Fruit fly (Drosophila melanogaster) whole organism, prepupa: ENCODE measurements around the gene Fancd2.

Source experiments
- Blimp-1 ChIP-seq: fragments of 200-800 bp; sonication (Bioruptor generic); optimal IDR thresholded peaks from 3 replicates; lab custom pipeline; 2017; ENCODE audit warnings: missing biosample characterization, missing genetic modification characterization, mild to moderate bottlenecking, moderate library complexity, missing genetic modification reagents
- CG10631 ChIP-seq: fragments of 200-800 bp; sonication (Bioruptor generic); optimal IDR thresholded peaks from 2 replicates; lab custom pipeline; 2016; ENCODE audit warnings: missing biosample characterization, missing genetic modification characterization
- CG10669 ChIP-seq: fragments of 200-800 bp; sonication (Bioruptor generic); optimal IDR thresholded peaks from 3 replicates; lab custom pipeline; 2018; ENCODE audit warnings: missing biosample characterization, mild to moderate bottlenecking, missing genetic modification characterization, moderate library complexity
- CG11294 ChIP-seq: fragments of 200-800 bp; sonication (Bioruptor generic); IDR thresholded peaks from 2 replicates; pipeline ENCODE4 v1.3.6; 2022; ENCODE audit warnings: missing biosample characterization, missing genetic modification characterization
- CG11902 ChIP-seq: fragments of 200-800 bp; sonication (Bioruptor generic); optimal IDR thresholded peaks from 3 replicates; lab custom pipeline; 2016; ENCODE audit warnings: missing biosample characterization, missing genetic modification characterization
- CG1621 ChIP-seq: fragments of 200-800 bp; sonication (Bioruptor generic); optimal IDR thresholded peaks from 3 replicates; lab custom pipeline; 2018; ENCODE audit warnings: missing biosample characterization, mild to moderate bottlenecking, missing genetic modification characterization
- CG16779 ChIP-seq: fragments of 200-800 bp; sonication (Bioruptor generic); optimal IDR thresholded peaks from 3 replicates; lab custom pipeline; 2017; ENCODE audit warnings: missing biosample characterization, mild to moderate bottlenecking, missing genetic modification characterization
- CG31627 ChIP-seq: fragments of 200-800 bp; sonication (Bioruptor generic); optimal IDR thresholded peaks from 3 replicates; lab custom pipeline; 2016; ENCODE audit warnings: missing biosample characterization, missing genetic modification characterization
- CG32006 ChIP-seq: fragments of 200-800 bp; sonication (Bioruptor generic); optimal IDR thresholded peaks from 3 replicates; lab custom pipeline; 2017; ENCODE audit warnings: missing biosample characterization, mild to moderate bottlenecking, missing genetic modification characterization
- CG34406 ChIP-seq: fragments of 200-800 bp; sonication (Bioruptor generic); optimal IDR thresholded peaks from 3 replicates; lab custom pipeline; 2016; ENCODE audit warnings: missing biosample characterization, missing genetic modification characterization
- CG3919 ChIP-seq: fragments of 200-800 bp; sonication (Bioruptor generic); optimal IDR thresholded peaks from 3 replicates; lab custom pipeline; 2016; ENCODE audit warnings: missing biosample characterization, missing genetic modification characterization
- CG4318 ChIP-seq: fragments of 200-800 bp; sonication (Bioruptor generic); optimal IDR thresholded peaks from 3 replicates; lab custom pipeline; 2017; ENCODE audit warnings: missing biosample characterization, mild to moderate bottlenecking, missing genetic modification characterization
- CG6276 ChIP-seq: fragments of 200-800 bp; sonication (Bioruptor generic); optimal IDR thresholded peaks from 2 replicates; lab custom pipeline; 2017; ENCODE audit warnings: missing biosample characterization, mild to moderate bottlenecking, missing genetic modification characterization
- CG6808 ChIP-seq: fragments of 200-800 bp; sonication (Bioruptor generic); optimal IDR thresholded peaks from 3 replicates; lab custom pipeline; 2017; ENCODE audit warnings: missing biosample characterization, missing genetic modification characterization, mild to moderate bottlenecking, moderate library complexity, missing genetic modification reagents
- CG6854 ChIP-seq: fragments of 200-800 bp; sonication (Bioruptor generic); optimal IDR thresholded peaks from 2 replicates; lab custom pipeline; 2017; ENCODE audit warnings: missing biosample characterization, mild to moderate bottlenecking, missing genetic modification characterization
- CG7368 ChIP-seq: fragments of 200-800 bp; sonication (Bioruptor generic); optimal IDR thresholded peaks from 3 replicates; lab custom pipeline; 2016; ENCODE audit warnings: missing biosample characterization, missing genetic modification characterization
- CG8119 ChIP-seq: fragments of 200-800 bp; sonication (Bioruptor generic); IDR thresholded peaks from 3 replicates; pipeline ENCODE4 v1.3.6; 2022; ENCODE audit warnings: missing biosample characterization, missing genetic modification characterization
- CG8632 ChIP-seq: fragments of 200-800 bp; sonication (Bioruptor generic); optimal IDR thresholded peaks from 3 replicates; lab custom pipeline; 2016; ENCODE audit warnings: missing biosample characterization, missing genetic modification characterization
- CG9139 ChIP-seq: fragments of 200-800 bp; sonication (Bioruptor generic); optimal IDR thresholded peaks from 3 replicates; lab custom pipeline; 2017; ENCODE audit warnings: missing biosample characterization, mild to moderate bottlenecking, missing genetic modification characterization
- Eip75B ChIP-seq: fragments of 200-800 bp; sonication (Bioruptor generic); optimal IDR thresholded peaks from 3 replicates; lab custom pipeline; 2016; ENCODE audit warnings: missing biosample characterization, missing genetic modification characterization
- Eip78C ChIP-seq: fragments of 200-800 bp; sonication (Bioruptor generic); peaks from one replicate; lab custom pipeline; 2016; ENCODE audit warnings: missing biosample characterization, missing genetic modification characterization
- Eip93F ChIP-seq: fragments of 200-800 bp; sonication (Bioruptor generic); optimal IDR thresholded peaks from 2 replicates; lab custom pipeline; 2016; ENCODE audit warnings: missing biosample characterization, mild to moderate bottlenecking, missing genetic modification characterization
- Ets21C ChIP-seq: fragments of 200-800 bp; sonication (Bioruptor generic); optimal IDR thresholded peaks from 3 replicates; lab custom pipeline; 2016; ENCODE audit warnings: missing biosample characterization, missing genetic modification characterization
- Ets96B ChIP-seq: fragments of 200-800 bp; optimal IDR thresholded peaks from 2 replicates; lab custom pipeline; 2019; ENCODE audit warnings: missing biosample characterization, mild to moderate bottlenecking, missing genetic modification characterization, moderate library complexity
- Gug ChIP-seq: fragments of 200-800 bp; sonication (Bioruptor generic); IDR thresholded peaks from 2 replicates; pipeline ENCODE4 v1.3.6; 2022; ENCODE audit warnings: missing biosample characterization, missing genetic modification characterization
- Lpt ChIP-seq: fragments of 200-800 bp; sonication (Bioruptor generic); optimal IDR thresholded peaks from 3 replicates; lab custom pipeline; 2016; ENCODE audit warnings: missing biosample characterization, missing genetic modification characterization
- Met ChIP-seq: fragments of 200-800 bp; sonication (Bioruptor generic); optimal IDR thresholded peaks from 3 replicates; lab custom pipeline; 2016; ENCODE audit warnings: missing biosample characterization, missing genetic modification characterization
- OdsH ChIP-seq: fragments of 200-800 bp; sonication (Bioruptor generic); optimal IDR thresholded peaks from 3 replicates; lab custom pipeline; 2016; ENCODE audit warnings: missing biosample characterization, missing genetic modification characterization
- Smox ChIP-seq: fragments of 200-800 bp; sonication (Bioruptor generic); optimal IDR thresholded peaks from 3 replicates; lab custom pipeline; 2016; ENCODE audit warnings: missing biosample characterization, missing genetic modification characterization
- Sox102F ChIP-seq: fragments of 200-800 bp; sonication (Bioruptor generic); optimal IDR thresholded peaks from 2 replicates; lab custom pipeline; 2016; ENCODE audit warnings: missing biosample characterization, mild to moderate bottlenecking, missing genetic modification characterization
- Sox15 ChIP-seq: fragments of 200-800 bp; sonication (Bioruptor generic); optimal IDR thresholded peaks from 3 replicates; lab custom pipeline; 2016; ENCODE audit warnings: missing biosample characterization, missing genetic modification characterization
- acj6 ChIP-seq: fragments of 200-800 bp; sonication (Bioruptor generic); optimal IDR thresholded peaks from 3 replicates; lab custom pipeline; 2016; ENCODE audit warnings: missing biosample characterization, missing genetic modification characterization
- cyc ChIP-seq: fragments of 200-800 bp; sonication (Bioruptor generic); optimal IDR thresholded peaks from 3 replicates; lab custom pipeline; 2016; ENCODE audit warnings: missing biosample characterization, missing genetic modification characterization
- eg ChIP-seq: fragments of 200-800 bp; sonication (Bioruptor generic); IDR thresholded peaks from 3 replicates; pipeline ENCODE4 v1.3.6; 2022; ENCODE audit warnings: missing biosample characterization, missing genetic modification characterization
- fd59A ChIP-seq: fragments of 200-800 bp; sonication (Bioruptor generic); optimal IDR thresholded peaks from 2 replicates; lab custom pipeline; 2017; ENCODE audit warnings: missing biosample characterization, mild to moderate bottlenecking, missing genetic modification characterization, missing genetic modification reagents
- fd85E ChIP-seq: fragments of 200-800 bp; sonication (Bioruptor generic); optimal IDR thresholded peaks from 3 replicates; lab custom pipeline; 2016; ENCODE audit warnings: missing biosample characterization, missing genetic modification characterization
- fkh ChIP-seq: fragments of 200-800 bp; sonication (Bioruptor generic); optimal IDR thresholded peaks from 3 replicates; lab custom pipeline; 2017; ENCODE audit warnings: missing biosample characterization, mild to moderate bottlenecking, missing genetic modification characterization, moderate library complexity
- lz ChIP-seq: fragments of 200-800 bp; sonication (Bioruptor generic); optimal IDR thresholded peaks from 3 replicates; lab custom pipeline; 2016; ENCODE audit warnings: missing biosample characterization, missing genetic modification characterization
- net ChIP-seq: fragments of 200-800 bp; sonication (Bioruptor generic); optimal IDR thresholded peaks from 3 replicates; lab custom pipeline; 2016; ENCODE audit warnings: missing biosample characterization, missing genetic modification characterization
- salr ChIP-seq, 2 experiments: fragments of 200-800 bp; sonication (Bioruptor generic); optimal IDR thresholded peaks; 3 replicates each; lab custom pipeline; 2016 to 2018; ENCODE audit warnings: missing biosample characterization in 2 of 2, missing genetic modification characterization in 2 of 2, mild to moderate bottlenecking in 1 of 2
- spab ChIP-seq: fragments of 200-800 bp; sonication (Bioruptor generic); optimal IDR thresholded peaks from 2 replicates; lab custom pipeline; 2017; ENCODE audit warnings: missing biosample characterization, mild to moderate bottlenecking, missing genetic modification characterization, missing genetic modification reagents
- ss ChIP-seq, 2 experiments: fragments of 200-800 bp; sonication (Bioruptor generic); optimal IDR thresholded peaks; 2 replicates in 1 of 2; 3 replicates in 1 of 2; lab custom pipeline; 2017 to 2018; ENCODE audit warnings: mild to moderate bottlenecking in 2 of 2, missing biosample characterization in 2 of 2, missing genetic modification characterization in 2 of 2, moderate library complexity in 1 of 2
- svp ChIP-seq: fragments of 200-800 bp; sonication (Bioruptor generic); peaks from one replicate; lab custom pipeline; 2016; ENCODE audit warnings: missing biosample characterization, missing genetic modification characterization
- topi ChIP-seq: fragments of 200-800 bp; sonication (Bioruptor generic); optimal IDR thresholded peaks from 3 replicates; lab custom pipeline; 2016; ENCODE audit warnings: missing biosample characterization, missing genetic modification characterization
- vri ChIP-seq: fragments of 200-800 bp; sonication (Bioruptor generic); optimal IDR thresholded peaks from 3 replicates; lab custom pipeline; 2016; ENCODE audit warnings: missing biosample characterization, mild to moderate bottlenecking, missing genetic modification characterization

Fancd2 gene

dm6 chr3R:20826929-20827328, 10.9 kb upstream of the Fancd2 start:
- TF ChIP-seq fkh (GFP tag; lab: Kevin White, UChicago) (peak; percentile 73), Met (no peak), CG1621 (tag; lab: Kevin White, UChicago) (no peak), CG16779 (tag; lab: Kevin White, UChicago) (no peak), salr (GFP tag; optimal IDR thresholded peaks at IDR 0.05; lab: Kevin White, UChicago) (no peak), fd59A (GFP tag; lab: Kevin White, UChicago) (no peak)
- TF ChIP-seq, all 60 proteins: peak for 1

dm6 chr3R:20823704-20824454, 7.9 kb upstream of the Fancd2 start, which contains the start of gene CG17272:
Gene CG17272, minus strand, starts transcription at chr3R:20824239.
- TF ChIP-seq Eip78C (peak; percentile 20), lz (GFP tag; lab: Kevin White, UChicago) (no peak)

dm6 chr3R:20821815-20822375, 5.9 kb upstream of the Fancd2 start, which contains the start of the genes CG17271 and RpS20:
Gene CG17271, minus strand, starts transcription at chr3R:20821848.
Gene RpS20, plus strand, starts transcription at chr3R:20822181.
- no peak for TF ChIP-seq Blimp-1
- peak; percentile 78 for TF ChIP-seq CG34406 (GFP tag; lab: Kevin White, UChicago)
- no peak for TF ChIP-seq CG8632 (GFP tag; lab: Kevin White, UChicago)
- peak; percentile 88 for TF ChIP-seq Ets21C (GFP tag; lab: Kevin White, UChicago)
- TF ChIP-seq net (GFP tag; lab: Kevin White, UChicago): peak; percentile 81
- TF ChIP-seq CG4318 (GFP tag; lab: Kevin White, UChicago): peak; percentile 82
- peak; percentile 69 for TF ChIP-seq CG6854 (GFP tag; lab: Kevin White, UChicago)
- TF ChIP-seq eg (GFP tag; lab: Robert Waterston, UW): peak; percentile 91; the same call in 2 of the 3 replicates
- TF ChIP-seq OdsH (GFP tag; lab: Kevin White, UChicago): peak; percentile 90
- peak; percentile 75 for TF ChIP-seq CG1621 (tag; lab: Kevin White, UChicago)
- peak; percentile 73 for TF ChIP-seq CG8119
- TF ChIP-seq CG9139 (GFP tag; lab: Kevin White, UChicago): peak; percentile 11
- TF ChIP-seq vri: no peak
- peak; percentile 58 for TF ChIP-seq CG10669 (GFP tag; lab: Kevin White, UChicago)
- no peak for TF ChIP-seq Smox (GFP tag; lab: Kevin White, UChicago)
- peak; percentile 87 for TF ChIP-seq Gug (GFP tag; lab: Robert Waterston, UW)
- peak; percentile 85 for TF ChIP-seq topi (GFP tag; lab: Kevin White, UChicago)
- no peak for TF ChIP-seq CG6276 (GFP tag; lab: Kevin White, UChicago)
- TF ChIP-seq CG6808: peak; percentile 63
- peak; percentile 84 for TF ChIP-seq Sox102F (GFP tag; lab: Kevin White, UChicago)
- peak; percentile 79 for TF ChIP-seq CG7368
- TF ChIP-seq Lpt (GFP tag; lab: Kevin White, UChicago): peak; percentile 82
- TF ChIP-seq CG31627 (GFP tag; lab: Kevin White, UChicago): peak; percentile 93
- peak; percentile 32 for TF ChIP-seq Eip93F
- TF ChIP-seq Ets96B: peak; percentile 75
- peak; percentile 90 for TF ChIP-seq CG10631
- peak; percentile 68 to 72 for TF ChIP-seq ss (GFP tag; optimal IDR thresholded peaks at IDR 0.05; lab: Kevin White, UChicago)
- peak; percentile 91 for TF ChIP-seq Eip75B (GFP tag; lab: Kevin White, UChicago)
- TF ChIP-seq spab (GFP tag; lab: Kevin White, UChicago): no peak
- TF ChIP-seq cyc: peak; percentile 87
- TF ChIP-seq CG11294 (GFP tag; lab: Robert Waterston, UW): peak; percentile 83; the same call in 1 of the 2 replicates
- TF ChIP-seq CG32006: no peak
- peak; percentile 85 for TF ChIP-seq CG3919 (GFP tag; lab: Kevin White, UChicago)
- TF ChIP-seq CG11902 (GFP tag; lab: Kevin White, UChicago): peak; percentile 80
- TF ChIP-seq fd85E (GFP tag; lab: Kevin White, UChicago): peak; percentile 70
- peak; percentile 87 for TF ChIP-seq Sox15
- TF ChIP-seq Met: peak; percentile 90
- TF ChIP-seq acj6 (GFP tag; lab: Kevin White, UChicago): peak; percentile 92
- peak; percentile 90 for TF ChIP-seq Eip78C
- TF ChIP-seq fd59A (GFP tag; lab: Kevin White, UChicago): no peak
- TF ChIP-seq svp (GFP tag; lab: Kevin White, UChicago): no peak
